Worm (Caenorhabditis elegans) whole organism, L4 larva: ENCODE measurements around the gene nhr-21.

Source experiments
- D1046.2 ChIP-seq: fragments of 200-800 bp; sonication (Bioruptor generic); IDR thresholded peaks from 2 replicates; pipeline ENCODE4 v1.3.6; 2022; ENCODE audit warnings: missing genetic modification characterization, missing compliant biosample characterization
- F10B5.3 ChIP-seq: sonication (generic microtip); optimal IDR thresholded peaks from 2 replicates; lab custom pipeline; 2016; ENCODE audit warnings: mild to moderate bottlenecking, missing genetic modification characterization, missing compliant biosample characterization
- F26F4.8 ChIP-seq: fragments of 200-800 bp; sonication (Bioruptor generic); conservative IDR thresholded peaks from 2 replicates; pipeline ENCODE4 v1.3.6; 2022; ENCODE audit warnings: missing genetic modification characterization, missing compliant biosample characterization
- F37D6.2 ChIP-seq: sonication (generic microtip); optimal IDR thresholded peaks from 2 replicates; lab custom pipeline; 2016; ENCODE audit warnings: mild to moderate bottlenecking, missing genetic modification characterization, missing compliant biosample characterization
- R02D3.7 ChIP-seq: fragments of 150-350 bp; sonication (generic microtip); optimal IDR thresholded peaks from 3 replicates; lab custom pipeline; 2014; ENCODE audit warnings: missing biosample characterization, missing genetic modification characterization
- T20F7.1 ChIP-seq: fragments of 200-800 bp; sonication (Bioruptor generic); optimal IDR thresholded peaks from 2 replicates; lab custom pipeline; 2018; ENCODE audit warnings: mild to moderate bottlenecking, missing genetic modification characterization, missing compliant biosample characterization
- Y48G9A.11 ChIP-seq: fragments of 200-800 bp; sonication (Bioruptor generic); IDR thresholded peaks from 2 replicates; pipeline ENCODE4 v1.3.6; 2022; ENCODE audit warnings: missing genetic modification reagents, missing genetic modification characterization, missing compliant biosample characterization
- aha-1 ChIP-seq: fragments of 150-350 bp; peaks from one replicate; lab custom pipeline; 2014; ENCODE audit warnings: missing biosample characterization, missing genetic modification characterization
- aly-2 ChIP-seq: sonication (generic microtip); optimal IDR thresholded peaks from 2 replicates; lab custom pipeline; 2018; ENCODE audit warnings: missing biosample characterization, missing genetic modification characterization
- ama-1 ChIP-seq: fragments of 150-350 bp; optimal IDR thresholded peaks from 2 replicates; lab custom pipeline; 2014; ENCODE audit warnings: inconsistent platforms, mixed read lengths
- ceh-20 ChIP-seq: fragments of 200-800 bp; sonication (Bioruptor generic); IDR thresholded peaks from 2 replicates; pipeline ENCODE4 v1.3.6; 2022; ENCODE audit warnings: missing genetic modification reagents, missing genetic modification characterization, missing compliant biosample characterization
- ceh-62 ChIP-seq: sonication (generic microtip); optimal IDR thresholded peaks from 2 replicates; lab custom pipeline; 2017; ENCODE audit warnings: missing biosample characterization, missing genetic modification characterization
- ces-1 ChIP-seq: fragments of 150-350 bp; sonication (generic microtip); optimal IDR thresholded peaks from 4 replicates; lab custom pipeline; 2014; ENCODE audit warnings: missing biosample characterization, missing genetic modification reagents, missing genetic modification characterization
- ctbp-1 ChIP-seq: fragments of 200-800 bp; sonication (Bioruptor generic); IDR thresholded peaks from 2 replicates; pipeline ENCODE4 v1.3.6; 2022; ENCODE audit warnings: missing genetic modification reagents, missing genetic modification characterization, missing compliant biosample characterization
- daf-12 ChIP-seq: fragments of 150-350 bp; optimal IDR thresholded peaks from 2 replicates; lab custom pipeline; 2014; ENCODE audit warnings: missing biosample characterization, missing genetic modification reagents, missing genetic modification characterization
- daf-16 ChIP-seq, 3 experiments: sonication (generic microtip); optimal IDR thresholded peaks; 2 replicates each; lab custom pipeline; 2016 to 2017; ENCODE audit warnings: missing genetic modification characterization in 3 of 3, missing genetic modification reagents in 3 of 3, mild to moderate bottlenecking in 2 of 3, missing compliant biosample characterization in 2 of 3, missing biosample characterization in 1 of 3, moderate library complexity in 1 of 3
- daf-19 ChIP-seq: fragments of 200-800 bp; sonication (Bioruptor generic); conservative IDR thresholded peaks from 2 replicates; pipeline ENCODE4 v1.3.6; 2022; ENCODE audit warnings: missing genetic modification characterization, missing compliant biosample characterization
- dmd-6 ChIP-seq: fragments of 200-800 bp; sonication (Bioruptor generic); IDR thresholded peaks from 2 replicates; pipeline ENCODE4 v1.3.6; 2022; ENCODE audit warnings: missing genetic modification reagents, missing genetic modification characterization, missing compliant biosample characterization
- dmd-8 ChIP-seq: fragments of 200-800 bp; sonication (Bioruptor generic); IDR thresholded peaks from 2 replicates; pipeline ENCODE4 v1.3.6; 2022; ENCODE audit warnings: missing genetic modification characterization, missing compliant biosample characterization
- dpl-1 ChIP-seq: fragments of 150-350 bp; optimal IDR thresholded peaks from 2 replicates; lab custom pipeline; 2014; ENCODE audit warnings: missing biosample characterization, missing genetic modification reagents, missing genetic modification characterization
- dve-1 ChIP-seq: sonication (generic microtip); optimal IDR thresholded peaks from 2 replicates; lab custom pipeline; 2017; ENCODE audit warnings: antibody characterized with exemption, mild to moderate bottlenecking, missing genetic modification characterization, missing compliant biosample characterization; ENCODE audit not compliant: insufficient read depth
- fkh-10 ChIP-seq: fragments of 150-350 bp; optimal IDR thresholded peaks from 2 replicates; lab custom pipeline; 2014; ENCODE audit warnings: missing biosample characterization, missing genetic modification reagents, missing genetic modification characterization
- fos-1 ChIP-seq: fragments of 150-350 bp; optimal IDR thresholded peaks from 2 replicates; lab custom pipeline; 2014; ENCODE audit warnings: missing biosample characterization, missing genetic modification characterization
- hlh-30 ChIP-seq: sonication (generic microtip); optimal IDR thresholded peaks from 2 replicates; lab custom pipeline; 2017; ENCODE audit warnings: antibody characterized with exemption, mild to moderate bottlenecking, missing genetic modification characterization, missing compliant biosample characterization; ENCODE audit not compliant: insufficient read depth
- lim-7 ChIP-seq: fragments of 200-800 bp; sonication (Bioruptor generic); IDR thresholded peaks from 2 replicates; pipeline ENCODE4 v1.3.6; 2022; ENCODE audit warnings: missing genetic modification characterization, missing compliant biosample characterization
- lin-15B ChIP-seq: fragments of 150-350 bp; sonication (generic microtip); optimal IDR thresholded peaks from 3 replicates; lab custom pipeline; 2014; ENCODE audit warnings: missing biosample characterization, missing genetic modification characterization
- lin-29 ChIP-seq: fragments of 200-800 bp; sonication (Bioruptor generic); IDR thresholded peaks from 2 replicates; pipeline ENCODE4 v1.3.6; 2022; ENCODE audit warnings: missing genetic modification reagents, missing genetic modification characterization, missing compliant biosample characterization
- lin-38 ChIP-seq: fragments of 200-800 bp; sonication (Bioruptor generic); IDR thresholded peaks from 2 replicates; pipeline ENCODE4 v1.3.6; 2022; ENCODE audit warnings: missing genetic modification reagents, missing genetic modification characterization, missing compliant biosample characterization
- lin-39 ChIP-seq: fragments of 150-350 bp; optimal IDR thresholded peaks from 2 replicates; lab custom pipeline; 2014; ENCODE audit warnings: missing biosample characterization, missing genetic modification reagents, missing genetic modification characterization
- lir-3 ChIP-seq: sonication (generic microtip); optimal IDR thresholded peaks from 2 replicates; lab custom pipeline; 2016; ENCODE audit warnings: mild to moderate bottlenecking, missing genetic modification characterization, missing compliant biosample characterization
- lsy-2 ChIP-seq, 2 experiments: fragments of 150-350 bp in 1 of 2; sonication (generic microtip) in 1 of 2; optimal IDR thresholded peaks; 2 replicates each; lab custom pipeline; 2014 to 2017; ENCODE audit warnings: missing biosample characterization in 2 of 2, missing genetic modification characterization in 2 of 2
- madf-9 ChIP-seq: fragments of 200-800 bp; sonication (Bioruptor generic); conservative IDR thresholded peaks from 2 replicates; pipeline ENCODE4 v1.3.6; 2022; ENCODE audit warnings: missing genetic modification reagents, missing genetic modification characterization, missing compliant biosample characterization
- mdl-1 ChIP-seq, 2 experiments: fragments of 150-350 bp in 1 of 2; sonication (generic microtip) in 1 of 2; optimal IDR thresholded peaks; 2 replicates each; lab custom pipeline; 2014 to 2017; ENCODE audit warnings: missing biosample characterization in 2 of 2, missing genetic modification characterization in 2 of 2
- mdt-29 ChIP-seq: fragments of 200-800 bp; sonication (Bioruptor generic); IDR thresholded peaks from 2 replicates; pipeline ENCODE4 v1.3.6; 2022; ENCODE audit warnings: missing genetic modification reagents, missing genetic modification characterization, missing compliant biosample characterization
- mep-1 ChIP-seq: fragments of 150-350 bp; sonication (generic microtip); optimal IDR thresholded peaks from 3 replicates; lab custom pipeline; 2014; ENCODE audit warnings: missing biosample characterization, missing genetic modification characterization
- mxl-2 ChIP-seq: fragments of 200-800 bp; sonication (Bioruptor generic); conservative IDR thresholded peaks from 2 replicates; pipeline ENCODE4 v1.3.6; 2022; ENCODE audit warnings: missing genetic modification reagents, missing genetic modification characterization, missing compliant biosample characterization
- nhr-102 ChIP-seq: sonication (generic microtip); optimal IDR thresholded peaks from 2 replicates; lab custom pipeline; 2016; ENCODE audit warnings: mild to moderate bottlenecking, missing genetic modification characterization, moderate library complexity, missing compliant biosample characterization
- nhr-42 ChIP-seq: fragments of 200-800 bp; sonication (Bioruptor generic); IDR thresholded peaks from 2 replicates; pipeline ENCODE4 v1.3.6; 2022; ENCODE audit warnings: missing genetic modification characterization, missing compliant biosample characterization
- nhr-48 ChIP-seq: sonication (generic microtip); optimal IDR thresholded peaks from 2 replicates; lab custom pipeline; 2016; ENCODE audit warnings: mild to moderate bottlenecking, missing genetic modification characterization, missing compliant biosample characterization
- nhr-76 ChIP-seq: fragments of 150-350 bp; optimal IDR thresholded peaks from 2 replicates; lab custom pipeline; 2014; ENCODE audit warnings: missing biosample characterization, missing genetic modification characterization
- nhr-77 ChIP-seq: fragments of 150-350 bp; optimal IDR thresholded peaks from 2 replicates; lab custom pipeline; 2014; ENCODE audit warnings: missing biosample characterization, missing genetic modification characterization
- php-3 ChIP-seq: fragments of 200-800 bp; sonication (Bioruptor generic); IDR thresholded peaks from 2 replicates; pipeline ENCODE4 v1.3.6; 2022; ENCODE audit warnings: missing genetic modification reagents, missing genetic modification characterization, missing compliant biosample characterization
- saeg-2 ChIP-seq: fragments of 200-800 bp; sonication (Bioruptor generic); IDR thresholded peaks from 2 replicates; pipeline ENCODE4 v1.3.6; 2022; ENCODE audit warnings: missing genetic modification reagents, missing genetic modification characterization, missing compliant biosample characterization
- set-16 ChIP-seq: fragments of 200-800 bp; sonication (Bioruptor generic); IDR thresholded peaks from 2 replicates; pipeline ENCODE4 v1.3.6; 2022; ENCODE audit warnings: missing genetic modification reagents, missing genetic modification characterization, missing compliant biosample characterization
- spr-1 ChIP-seq: sonication (generic microtip); optimal IDR thresholded peaks from 2 replicates; lab custom pipeline; 2016; ENCODE audit warnings: mild to moderate bottlenecking, missing genetic modification characterization, missing compliant biosample characterization
- spr-3 ChIP-seq: fragments of 200-800 bp; sonication (Bioruptor generic); optimal IDR thresholded peaks from 2 replicates; lab custom pipeline; 2018; ENCODE audit warnings: mild to moderate bottlenecking, missing genetic modification characterization, missing compliant biosample characterization
- unc-130 ChIP-seq: sonication (generic microtip); optimal IDR thresholded peaks from 2 replicates; lab custom pipeline; 2016; ENCODE audit warnings: missing genetic modification reagents, missing genetic modification characterization, missing compliant biosample characterization
- unc-62 ChIP-seq, 3 experiments: fragments of 150-350 bp in 1 of 3; sonication (generic microtip); optimal IDR thresholded peaks in 2 of 3; peaks in 1 of 3; 1 replicate in 1 of 3; 2 replicates in 2 of 3; lab custom pipeline; 2014 to 2017; ENCODE audit warnings: missing biosample characterization in 3 of 3, missing genetic modification characterization in 3 of 3, missing genetic modification reagents in 3 of 3, missing genotype in 1 of 3
- vab-7 ChIP-seq: fragments of 200-800 bp; sonication (Bioruptor generic); IDR thresholded peaks from 2 replicates; pipeline ENCODE4 v1.3.6; 2022; ENCODE audit warnings: missing genetic modification reagents, missing genetic modification characterization, missing compliant biosample characterization
- zip-11 ChIP-seq: fragments of 200-800 bp; sonication (Bioruptor generic); IDR thresholded peaks from 2 replicates; pipeline ENCODE4 v1.3.6; 2022; ENCODE audit warnings: missing genetic modification characterization, missing compliant biosample characterization

The nhr-21 gene

DNA sequence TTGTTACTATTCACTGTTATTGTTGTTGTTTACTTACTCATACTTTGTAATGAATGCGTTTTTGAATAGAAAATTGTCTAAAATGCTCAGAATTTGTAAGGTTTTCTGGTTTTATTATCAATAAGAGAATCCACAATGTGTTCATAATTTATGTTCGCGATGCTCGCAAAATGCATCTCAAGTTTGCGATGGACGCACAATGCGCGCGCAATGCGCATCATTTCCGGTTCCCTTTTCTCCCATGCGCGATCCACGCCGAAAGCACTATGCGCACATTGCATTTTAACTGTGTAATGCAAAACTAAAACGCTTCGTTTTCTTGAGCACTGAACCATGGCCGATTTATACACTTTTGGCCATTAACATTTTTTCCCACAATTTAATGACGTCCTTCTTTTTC lies 19.6 kb upstream of the nhr-21 start (continued):
- TF ChIP-seq fos-1 (tag; lab: Kevin White, UChicago) (no peak), ceh-62 (no peak), nhr-77 (tag; lab: Kevin White, UChicago) (no peak), dmd-8 (0 out of 2 replicates have a peak, but pooled peaks have one; percentile 38), nhr-76 (tag; lab: Kevin White, UChicago) (no peak), T20F7.1 (GFP tag; lab: Kevin White, UChicago) (no peak), vab-7 (GFP tag; lab: Robert Waterston, UW) (peak; percentile 33; the same call in 1 of the 2 replicates), nhr-102 (no peak), dmd-6 (GFP tag; lab: Robert Waterston, UW) (0 out of 2 replicates have a peak, but pooled peaks have one; percentile 15), php-3 (GFP tag; lab: Robert Waterston, UW) (0 out of 2 replicates have a peak, but pooled peaks have one; percentile 43), ces-1 (GFP tag; lab: Kevin White, UChicago) (no peak), F10B5.3 (no peak), saeg-2 (GFP tag; lab: Robert Waterston, UW) (no peak), zip-11 (GFP tag; lab: Robert Waterston, UW) (0 out of 2 replicates have a peak, but pooled peaks have one; percentile 28), fkh-10 (GFP tag; lab: Kevin White, UChicago) (no peak), mdt-29 (GFP tag; lab: Robert Waterston, UW) (no peak), nhr-42 (peak; percentile 74), lin-39 (no peak), madf-9 (0 out of 2 replicates have a peak, but pooled peaks have one; percentile 10), R02D3.7 (no peak), daf-19 (peak; percentile 67; the same call in 1 of the 2 replicates), F26F4.8 (GFP tag; lab: Robert Waterston, UW) (0 out of 2 replicates have a peak, but pooled peaks have one; percentile 41), lim-7 (GFP tag; lab: Robert Waterston, UW) (0 out of 2 replicates have a peak, but pooled peaks have one; percentile 39), spr-1 (tag; lab: Kevin White, UChicago) (no peak), set-16 (no peak), Y48G9A.11 (GFP tag; lab: Robert Waterston, UW) (0 out of 2 replicates have a peak, but pooled peaks have one; percentile 41), D1046.2 (GFP tag; lab: Robert Waterston, UW) (no peak), nhr-48 (no peak), lin-38 (GFP tag; lab: Robert Waterston, UW) (no peak; the same call in 1 of the 2 replicates), ceh-20 (GFP tag; lab: Robert Waterston, UW) (0 out of 2 replicates have a peak, but pooled peaks have one; percentile 35), daf-16 (GFP tag; optimal IDR thresholded peaks at IDR 0.05; lab: Kevin White, UChicago) (peak in 1 of 2 experiments; percentile 55), daf-16 (tag; optimal IDR thresholded peaks at IDR 0.05; lab: Kevin White, UChicago) (no peak), unc-130 (GFP tag; lab: Kevin White, UChicago) (no peak), aly-2 (tag; lab: Kevin White, UChicago) (no peak), dve-1 (no peak)

- no peak for TF ChIP-seq F37D6.2
- no peak for TF ChIP-seq dpl-1 (GFP tag; lab: Kevin White, UChicago)
- TF ChIP-seq mdl-1 (tag; optimal IDR thresholded peaks at IDR 0.05; lab: Kevin White, UChicago), result peak in 1 of 2 experiments; percentile 20
- TF ChIP-seq lir-3 (tag; lab: Kevin White, UChicago), result no peak
- peak in 1 of 2 experiments; percentile 66 for TF ChIP-seq unc-62 (GFP tag; optimal IDR thresholded peaks at IDR 0.05 in 1 of 2; lab: Kevin White, UChicago)
- TF ChIP-seq unc-62 (tag; optimal IDR thresholded peaks at IDR 0.05; lab: Kevin White, UChicago), result no peak
- no peak for TF ChIP-seq lin-15B (tag; lab: Kevin White, UChicago)
- no peak for TF ChIP-seq ama-1 (lab: Kevin White, UChicago)
- TF ChIP-seq dmd-8, result 0 out of 2 replicates have a peak, but pooled peaks have one; percentile 43
- no peak for TF ChIP-seq mxl-2
- TF ChIP-seq daf-16 (GFP tag; optimal IDR thresholded peaks at IDR 0.05; lab: Kevin White, UChicago), result peak in 1 of 2 experiments; percentile 90
- TF ChIP-seq daf-16 (tag; optimal IDR thresholded peaks at IDR 0.05; lab: Kevin White, UChicago), result no peak
- peak; percentile 37; the same call in 1 of the 2 replicates for TF ChIP-seq ctbp-1 (GFP tag; lab: Robert Waterston, UW)
- TF ChIP-seq ceh-20 (GFP tag; lab: Robert Waterston, UW), result peak; percentile 38; the same call in 1 of the 2 replicates
- peak; percentile 18 for TF ChIP-seq mep-1 (tag; lab: Kevin White, UChicago)
- peak in 1 of 2 experiments; percentile 15 for TF ChIP-seq lsy-2 (tag; optimal IDR thresholded peaks at IDR 0.05; lab: Kevin White, UChicago)
- TF ChIP-seq aha-1, result peak; percentile 99
- peak; percentile 64 for TF ChIP-seq hlh-30 (tag; lab: Kevin White, UChicago)
- TF ChIP-seq spr-3 (GFP tag; lab: Kevin White, UChicago), result no peak
- no peak for TF ChIP-seq daf-19
- TF ChIP-seq lin-29 (GFP tag; lab: Robert Waterston, UW), result no peak
- no peak for TF ChIP-seq daf-12 (tag; lab: Kevin White, UChicago)
Observed at ce11 chrII:7323317-7323716, 15.7 kb upstream of the nhr-21 start.
